Fruit fly (Drosophila melanogaster): ENCODE measurements around the gene CG13891.

dm6 chr3L:473064-473463 lies 39.4 kb upstream of the CG13891 start:
- TF ChIP-seq EcR (GFP tag; optimal IDR thresholded peaks at IDR 0.05) (no peak), CG9948 (tag; optimal IDR thresholded peaks at IDR 0.05) (no peak), CG8159 (tag; optimal IDR thresholded peaks at IDR 0.05) (no peak), CG17806 (tag; optimal IDR thresholded peaks at IDR 0.05) (no peak), CG4496 (GFP tag; IDR thresholded peaks at IDR 0.05) (no peak), D1 (tag; optimal IDR thresholded peaks at IDR 0.05) (no peak), CG12605 (GFP tag; IDR thresholded peaks at IDR 0.05) (no peak), CG32121 (GFP tag; IDR thresholded peaks at IDR 0.05) (no peak), CG15710 (tag; optimal IDR thresholded peaks at IDR 0.05) (no peak), gl (tag; optimal IDR thresholded peaks at IDR 0.05) (no peak), CG13204 (GFP tag; optimal IDR thresholded peaks at IDR 0.05) (no peak)
